Fruit fly (Drosophila melanogaster): ENCODE data around the gene Hmx.
A peak's percentile ranks its signal among the peaks of the same experiment; 100 is the strongest.

The Hmx gene

dm6 chr3R:17526059-17526592 is 32.6 kb upstream of the Hmx start (continued):
- peak; percentile 14 for TF ChIP-seq HLH54F (GFP tag; optimal IDR thresholded peaks at IDR 0.05)
- TF ChIP-seq Xrp1 (GFP tag; IDR thresholded peaks at IDR 0.05), result 0 out of 2 replicates have a peak, but pooled peaks have one; percentile 10
- peak; percentile 48 for TF ChIP-seq PHDP (tag; optimal IDR thresholded peaks at IDR 0.05)
- peak; percentile 1 for TF ChIP-seq Oli (tag; optimal IDR thresholded peaks at IDR 0.05)
- peak; percentile 49 for TF ChIP-seq Deaf1 (tag; optimal IDR thresholded peaks at IDR 0.05)
- no peak for TF ChIP-seq CG8359 (GFP tag; optimal IDR thresholded peaks at IDR 0.05; ENCODE audit: borderline replicate concordance)
- TF ChIP-seq CG12104 (GFP tag; optimal IDR thresholded peaks at IDR 0.05), result no peak
- TF ChIP-seq MTF-1 (GFP tag; optimal IDR thresholded peaks at IDR 0.05; ENCODE audit: borderline replicate concordance), result no peak
- peak; percentile 37 for TF ChIP-seq bcd (GFP tag; optimal IDR thresholded peaks at IDR 0.05)
- no peak for TF ChIP-seq croc (GFP tag; conservative IDR thresholded peaks at IDR 0.05)
- TF ChIP-seq fru (optimal IDR thresholded peaks at IDR 0.05), result no peak
- no peak for TF ChIP-seq CG7928 (GFP tag; optimal IDR thresholded peaks at IDR 0.05)
- peak; percentile 24 for TF ChIP-seq CG12219 (GFP tag; optimal IDR thresholded peaks at IDR 0.05)
- TF ChIP-seq dmrt11E (tag; optimal IDR thresholded peaks at IDR 0.05), result no peak
- peak; percentile 80 for TF ChIP-seq CG2120 (GFP tag; optimal IDR thresholded peaks at IDR 0.05)
- TF ChIP-seq CG6765 (GFP tag; optimal IDR thresholded peaks at IDR 0.05), result peak; percentile 47
- no peak for TF ChIP-seq CG8388 (GFP tag; optimal IDR thresholded peaks at IDR 0.05)
- TF ChIP-seq Spps (tag; optimal IDR thresholded peaks at IDR 0.05), result no peak
- peak; percentile 44 for TF ChIP-seq CG13894 (tag; optimal IDR thresholded peaks at IDR 0.05)
- peak; percentile 47 for TF ChIP-seq CG6854 (GFP tag; optimal IDR thresholded peaks at IDR 0.05)
- peak; percentile 31; the same call in 1 of the 2 replicates for TF ChIP-seq CG14014 (GFP tag; IDR thresholded peaks at IDR 0.05)
- TF ChIP-seq CG7745 (tag; optimal IDR thresholded peaks at IDR 0.05), result no peak
- peak; percentile 51 for TF ChIP-seq Hand (GFP tag; optimal IDR thresholded peaks at IDR 0.05)
- peak; percentile 47; the same call in 2 of the 3 replicates for TF ChIP-seq tgo (GFP tag; IDR thresholded peaks at IDR 0.05)
- TF ChIP-seq Hey (tag; optimal IDR thresholded peaks at IDR 0.05), result no peak
- no peak for TF ChIP-seq abd-A (tag; optimal IDR thresholded peaks at IDR 0.05)
- peak; percentile 47 for TF ChIP-seq dmrt99B (tag; optimal IDR thresholded peaks at IDR 0.05)
- peak; percentile 34 for TF ChIP-seq pho (GFP tag; optimal IDR thresholded peaks at IDR 0.05)

dm6 chr3R:17530400-17530799 is 28.3 kb upstream of the Hmx start:
- TF ChIP-seq Meics (GFP tag; optimal IDR thresholded peaks at IDR 0.05), result peak; percentile 25
- TF ChIP-seq CG7556 (GFP tag; optimal IDR thresholded peaks at IDR 0.05), result peak; percentile 58
- peak; percentile 20 for TF ChIP-seq CG2712 (tag; optimal IDR thresholded peaks at IDR 0.05)
- TF ChIP-seq CG18599 (GFP tag; optimal IDR thresholded peaks at IDR 0.05), result no peak
- peak; percentile 51 for TF ChIP-seq CG7839 (tag; optimal IDR thresholded peaks at IDR 0.05)
- TF ChIP-seq grau (tag; optimal IDR thresholded peaks at IDR 0.05), result peak; percentile 36
- TF ChIP-seq PHDP (tag; optimal IDR thresholded peaks at IDR 0.05), result peak; percentile 47
- TF ChIP-seq schlank (tag; optimal IDR thresholded peaks at IDR 0.05), result no peak
- 0 out of 3 replicates have a peak, but pooled peaks have one; percentile 31 for TF ChIP-seq CG17361 (GFP tag; IDR thresholded peaks at IDR 0.05)
- peak; percentile 28 for TF ChIP-seq dmrt99B (tag; optimal IDR thresholded peaks at IDR 0.05)
- TF ChIP-seq Ravus (GFP tag; IDR thresholded peaks at IDR 0.05), result no peak
- TF ChIP-seq CG8924 (tag; optimal IDR thresholded peaks at IDR 0.05), result peak; percentile 16
- peak; percentile 5 for TF ChIP-seq CG18262 (tag; optimal IDR thresholded peaks at IDR 0.05)
- TF ChIP-seq Hmr (GFP tag; optimal IDR thresholded peaks at IDR 0.05), result peak; percentile 46
- TF ChIP-seq CG4707 (GFP tag; optimal IDR thresholded peaks at IDR 0.05), result no peak
- TF ChIP-seq jigr1 (GFP tag; IDR thresholded peaks at IDR 0.05), result no peak
- peak; percentile 41 for TF ChIP-seq CoRest (tag; optimal IDR thresholded peaks at IDR 0.05)
- peak; percentile 60 for TF ChIP-seq gem (tag; optimal IDR thresholded peaks at IDR 0.05)
- TF ChIP-seq CG15269 (tag; optimal IDR thresholded peaks at IDR 0.05), result peak; percentile 46
- peak; percentile 42; the same call in 1 of the 2 replicates for TF ChIP-seq slbo (GFP tag; IDR thresholded peaks at IDR 0.05)
- 0 out of 2 replicates have a peak, but pooled peaks have one; percentile 23 for TF ChIP-seq Xrp1 (GFP tag; IDR thresholded peaks at IDR 0.05)
- TF ChIP-seq CG10274 (GFP tag; optimal IDR thresholded peaks at IDR 0.05), result no peak
- TF ChIP-seq CG3407 (GFP tag; optimal IDR thresholded peaks at IDR 0.05), result no peak
- TF ChIP-seq pzg (GFP tag; optimal IDR thresholded peaks at IDR 0.05), result no peak
- no peak for TF ChIP-seq YL-1 (GFP tag; optimal IDR thresholded peaks at IDR 0.05)
